Fruit fly (Drosophila melanogaster) whole organism, embryonic: ENCODE data around the gene CG10333.
A peak's percentile ranks its signal among the peaks of the same experiment; 100 is the strongest.

Source experiments
- Ada2b ChIP-seq: fragments of 200-800 bp; sonication (Bioruptor generic); IDR thresholded peaks from 2 replicates; pipeline ENCODE4 v1.3.6; 2022; ENCODE audit warnings: missing biosample characterization, missing genetic modification characterization
- CG11093 ChIP-seq: fragments of 200-800 bp; sonication (Bioruptor generic); IDR thresholded peaks from 3 replicates; pipeline ENCODE4 v1.3.6; 2022; ENCODE audit warnings: missing biosample characterization, missing genetic modification characterization
- CG12104 ChIP-seq: fragments of 200-800 bp; sonication (Bioruptor generic); optimal IDR thresholded peaks from 3 replicates; lab custom pipeline; 2016; ENCODE audit warnings: missing biosample characterization, missing genetic modification characterization
- CG12391 ChIP-seq: fragments of 200-800 bp; sonication (Bioruptor generic); optimal IDR thresholded peaks from 3 replicates; lab custom pipeline; 2018; ENCODE audit warnings: missing biosample characterization, mild to moderate bottlenecking, missing genetic modification characterization, moderate library complexity
- CG12659 ChIP-seq: fragments of 200-800 bp; sonication (Bioruptor generic); optimal IDR thresholded peaks from 3 replicates; lab custom pipeline; 2017; ENCODE audit warnings: mild to moderate bottlenecking, missing biosample characterization, missing genetic modification reagents, missing genetic modification characterization
- CG12744 ChIP-seq: fragments of 200-800 bp; sonication (Bioruptor generic); optimal IDR thresholded peaks from 2 replicates; lab custom pipeline; 2016; ENCODE audit warnings: missing biosample characterization, missing genetic modification characterization
- CG18599 ChIP-seq: fragments of 200-800 bp; sonication (Bioruptor generic); optimal IDR thresholded peaks from 3 replicates; lab custom pipeline; 2017; ENCODE audit warnings: missing biosample characterization, missing genetic modification characterization, mild to moderate bottlenecking, moderate library complexity, missing genetic modification reagents
- CG3065 ChIP-seq: fragments of 200-800 bp; sonication (Bioruptor generic); optimal IDR thresholded peaks from 2 replicates; lab custom pipeline; 2016; ENCODE audit warnings: missing biosample characterization, missing genetic modification characterization
- CG31365 ChIP-seq: fragments of 200-800 bp; sonication (Bioruptor generic); optimal IDR thresholded peaks from 2 replicates; lab custom pipeline; 2018; ENCODE audit warnings: missing biosample characterization, mild to moderate bottlenecking, missing genetic modification characterization
- CG3281 ChIP-seq: fragments of 200-800 bp; sonication (Bioruptor generic); optimal IDR thresholded peaks from 3 replicates; lab custom pipeline; 2017; ENCODE audit warnings: missing biosample characterization, mild to moderate bottlenecking, missing genetic modification characterization
- CG3407 ChIP-seq: fragments of 200-800 bp; sonication (Bioruptor generic); optimal IDR thresholded peaks from 2 replicates; lab custom pipeline; 2018; ENCODE audit warnings: missing biosample characterization, mild to moderate bottlenecking, missing genetic modification characterization
- CG3726 ChIP-seq: fragments of 200-800 bp; sonication (Bioruptor generic); IDR thresholded peaks from 3 replicates; pipeline ENCODE4, ENCODE4 v1.3.6; 2022; ENCODE audit warnings: missing biosample characterization, missing genetic modification characterization
- CG43689 ChIP-seq: fragments of 200-800 bp; sonication (Bioruptor generic); IDR thresholded peaks from 2 replicates; pipeline ENCODE4 v1.3.6; 2022; ENCODE audit warnings: missing biosample characterization, missing genetic modification characterization
- CG7357 ChIP-seq: fragments of 200-800 bp; sonication (Bioruptor generic); IDR thresholded peaks from 3 replicates; pipeline ENCODE4 v1.3.6; 2022; ENCODE audit warnings: missing biosample characterization, missing genetic modification characterization
- CG7963 ChIP-seq: fragments of 200-800 bp; sonication (Bioruptor generic); IDR thresholded peaks from 3 replicates; pipeline ENCODE4 v1.3.6; 2022; ENCODE audit warnings: missing biosample characterization, missing genetic modification characterization; ENCODE audit not compliant: partially characterized antibody
- CG8290 ChIP-seq, 3 experiments: fragments of 200-800 bp; sonication (Bioruptor generic); optimal IDR thresholded peaks; 2 replicates each; lab custom pipeline; 2016 to 2019; ENCODE audit warnings: missing biosample characterization in 3 of 3, missing genetic modification characterization in 3 of 3, mild to moderate bottlenecking in 2 of 3, moderate library complexity in 1 of 3
- D ChIP-seq, 2 experiments: fragments of 200-800 bp in 1 of 2; fragments of >200 bp in 1 of 2; sonication (Bioruptor generic) in 1 of 2; optimal IDR thresholded peaks; 2 replicates in 1 of 2; 3 replicates in 1 of 2; lab custom pipeline; 2017; ENCODE audit warnings: mild to moderate bottlenecking in 1 of 2, missing biosample characterization in 1 of 2, missing genetic modification characterization in 1 of 2, missing genetic modification reagents in 1 of 2
- Drgx ChIP-seq: fragments of 200-800 bp; sonication (Bioruptor generic); IDR thresholded peaks from 2 replicates; pipeline ENCODE4 v1.3.6; 2022; ENCODE audit warnings: missing biosample characterization, missing genetic modification characterization
- HLH4C ChIP-seq: fragments of 200-800 bp; sonication (Bioruptor generic); IDR thresholded peaks from 3 replicates; pipeline ENCODE4 v1.3.6; 2022; ENCODE audit warnings: missing biosample characterization, missing genetic modification characterization; ENCODE audit not compliant: partially characterized antibody
- Hr3 ChIP-seq: fragments of 200-800 bp; sonication (Bioruptor generic); optimal IDR thresholded peaks from 3 replicates; lab custom pipeline; 2016; ENCODE audit warnings: missing biosample characterization, missing genetic modification characterization
- MTF-1 ChIP-seq: fragments of 200-800 bp; sonication (Bioruptor generic); optimal IDR thresholded peaks from 2 replicates; lab custom pipeline; 2018; ENCODE audit warnings: missing biosample characterization, mild to moderate bottlenecking, missing genetic modification characterization, borderline replicate concordance
- Mes4 ChIP-seq: fragments of 200-800 bp; sonication (Bioruptor generic); optimal IDR thresholded peaks from 2 replicates; lab custom pipeline; 2016; ENCODE audit warnings: missing biosample characterization, missing genetic modification characterization
- Nf-YA ChIP-seq: fragments of 200-800 bp; sonication (Bioruptor generic); IDR thresholded peaks from 2 replicates; pipeline ENCODE4 v1.3.6; 2022; ENCODE audit warnings: missing biosample characterization, missing genetic modification characterization
- Oaz ChIP-seq: fragments of 200-800 bp; sonication (Bioruptor generic); IDR thresholded peaks from 2 replicates; pipeline ENCODE4 v1.3.6; 2022; ENCODE audit warnings: missing biosample characterization, missing genetic modification characterization
- Opbp ChIP-seq: fragments of 200-800 bp; sonication (Bioruptor generic); IDR thresholded peaks from 3 replicates; pipeline ENCODE4 v1.3.6; 2022; ENCODE audit warnings: missing biosample characterization, missing genetic modification characterization; ENCODE audit not compliant: partially characterized antibody
- Rfx ChIP-seq: fragments of 200-800 bp; sonication (Bioruptor generic); IDR thresholded peaks from 2 replicates; pipeline ENCODE4 v1.3.6; 2022; ENCODE audit warnings: missing biosample characterization, missing genetic modification characterization
- Scr ChIP-seq: fragments of 200-800 bp; sonication (Bioruptor generic); IDR thresholded peaks from 2 replicates; pipeline ENCODE4 v1.3.6; 2022; ENCODE audit warnings: missing biosample characterization, missing genetic modification characterization; ENCODE audit not compliant: partially characterized antibody
- Xrp1 ChIP-seq: fragments of 200-800 bp; sonication (Bioruptor generic); IDR thresholded peaks from 2 replicates; pipeline ENCODE4 v1.3.6; 2022; ENCODE audit warnings: missing biosample characterization, missing genetic modification characterization
- YL-1 ChIP-seq: fragments of 200-800 bp; sonication (Bioruptor generic); optimal IDR thresholded peaks from 3 replicates; lab custom pipeline; 2017; ENCODE audit warnings: missing biosample characterization, mild to moderate bottlenecking, missing genetic modification characterization
- bigmax ChIP-seq: fragments of 200-800 bp; sonication (Bioruptor generic); optimal IDR thresholded peaks from 2 replicates; lab custom pipeline; 2018; ENCODE audit warnings: missing biosample characterization, mild to moderate bottlenecking, missing genetic modification characterization
- br ChIP-seq: fragments of >200 bp; optimal IDR thresholded peaks from 2 replicates; lab custom pipeline; 2017
- cas ChIP-seq: fragments of 200-800 bp; sonication (Bioruptor generic); IDR thresholded peaks from 2 replicates; pipeline ENCODE4 v1.3.6; 2022; ENCODE audit warnings: missing biosample characterization, missing genetic modification characterization
- chinmo ChIP-seq: fragments of 200-800 bp; sonication (Bioruptor generic); IDR thresholded peaks from 4 replicates; pipeline ENCODE4 v1.3.6; 2022; ENCODE audit warnings: missing biosample characterization, missing genetic modification characterization; ENCODE audit not compliant: partially characterized antibody
- croc ChIP-seq: fragments of 200-800 bp; sonication (Bioruptor generic); conservative IDR thresholded peaks from 3 replicates; pipeline ENCODE4 v1.3.6; 2022; ENCODE audit warnings: missing biosample characterization, missing genetic modification characterization
- crol ChIP-seq: fragments of 200-800 bp; sonication (Bioruptor generic); IDR thresholded peaks from 2 replicates; pipeline ENCODE4 v1.3.6; 2022; ENCODE audit warnings: missing biosample characterization, missing genetic modification characterization
- en ChIP-seq: fragments of 200-800 bp; sonication (Bioruptor generic); optimal IDR thresholded peaks from 2 replicates; lab custom pipeline; 2016; ENCODE audit warnings: missing biosample characterization, missing genetic modification characterization
- gsb-n ChIP-seq: fragments of 200-800 bp; sonication (Bioruptor generic); optimal IDR thresholded peaks from 3 replicates; lab custom pipeline; 2018; ENCODE audit warnings: missing biosample characterization, mild to moderate bottlenecking, missing genetic modification characterization
- hth ChIP-seq: fragments of >200 bp; optimal IDR thresholded peaks from 2 replicates; lab custom pipeline; 2017; ENCODE audit warnings: inconsistent platforms
- insv ChIP-seq, 2 experiments: fragments of 200-800 bp; sonication (Bioruptor generic); optimal IDR thresholded peaks; 3 replicates each; lab custom pipeline; 2016 to 2018; ENCODE audit warnings: missing biosample characterization in 2 of 2, missing genetic modification characterization in 2 of 2
- kay ChIP-seq: fragments of 200-800 bp; sonication (Bioruptor generic); optimal IDR thresholded peaks from 2 replicates; lab custom pipeline; 2016; ENCODE audit warnings: missing biosample characterization, missing genetic modification characterization
- nom ChIP-seq: fragments of 200-800 bp; sonication (Bioruptor generic); optimal IDR thresholded peaks from 2 replicates; lab custom pipeline; 2017; ENCODE audit warnings: missing biosample characterization, missing genetic modification characterization, mild to moderate bottlenecking, moderate library complexity, missing genetic modification reagents
- pfk ChIP-seq: fragments of 200-800 bp; sonication (Bioruptor generic); optimal IDR thresholded peaks from 2 replicates; lab custom pipeline; 2018; ENCODE audit warnings: missing biosample characterization, mild to moderate bottlenecking, missing genetic modification characterization, moderate library complexity
- pum ChIP-seq: fragments of 200-800 bp; sonication (Bioruptor generic); optimal IDR thresholded peaks from 2 replicates; lab custom pipeline; 2016; ENCODE audit warnings: missing biosample characterization, missing genetic modification characterization
- run ChIP-seq: fragments of 200-800 bp; sonication (Bioruptor generic); optimal IDR thresholded peaks from 3 replicates; lab custom pipeline; 2018; ENCODE audit warnings: missing biosample characterization, mild to moderate bottlenecking, missing genetic modification characterization
- seq ChIP-seq: fragments of 200-800 bp; sonication (Bioruptor generic); IDR thresholded peaks from 2 replicates; pipeline ENCODE4 v1.3.6; 2022; ENCODE audit warnings: missing biosample characterization, missing genetic modification characterization
- sisA ChIP-seq: fragments of 200-800 bp; sonication (Bioruptor generic); IDR thresholded peaks from 2 replicates; pipeline ENCODE4 v1.3.6; 2022; ENCODE audit warnings: missing biosample characterization, missing genetic modification characterization
- slbo ChIP-seq: fragments of 200-800 bp; sonication (Bioruptor generic); IDR thresholded peaks from 2 replicates; pipeline ENCODE4 v1.3.6; 2022; ENCODE audit warnings: missing biosample characterization, missing genetic modification characterization
- sna ChIP-seq: fragments of 200-800 bp; sonication (Bioruptor generic); IDR thresholded peaks from 2 replicates; pipeline ENCODE4 v1.3.6; 2022; ENCODE audit warnings: missing biosample characterization, missing genetic modification characterization; ENCODE audit not compliant: partially characterized antibody
- tin ChIP-seq: fragments of 200-800 bp; sonication (Bioruptor generic); optimal IDR thresholded peaks from 3 replicates; lab custom pipeline; 2016; ENCODE audit warnings: missing biosample characterization, missing genetic modification characterization
- vvl ChIP-seq: fragments of 200-800 bp; sonication (Bioruptor generic); IDR thresholded peaks from 2 replicates; pipeline ENCODE4 v1.3.6; 2022; ENCODE audit warnings: missing biosample characterization, missing genetic modification characterization
- wek ChIP-seq: fragments of 200-800 bp; sonication (Bioruptor generic); optimal IDR thresholded peaks from 3 replicates; lab custom pipeline; 2018; ENCODE audit warnings: missing biosample characterization, mild to moderate bottlenecking, missing genetic modification characterization, moderate library complexity

Gene CG10333

DNA sequence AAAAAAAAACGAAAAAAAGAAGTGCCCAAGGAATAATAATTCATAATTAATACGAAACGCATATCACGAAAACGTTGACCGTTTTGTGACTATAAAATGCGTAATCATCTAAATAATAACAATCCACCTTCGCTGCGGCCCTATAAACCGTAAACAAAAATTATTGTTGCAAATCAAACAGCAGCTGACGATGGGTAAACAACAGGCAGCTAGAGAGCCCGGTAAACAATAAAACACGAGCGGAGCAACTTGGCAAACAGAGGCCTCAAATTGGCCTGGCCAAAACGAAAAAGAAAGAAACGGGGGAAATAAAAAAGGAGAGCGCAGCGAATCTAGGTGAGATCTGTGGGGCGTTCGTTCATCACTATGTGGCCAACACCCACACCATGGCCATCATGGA is 39.1 kb upstream of the CG10333 start (continued):
- no peak for TF ChIP-seq Ada2b (GFP tag; lab: Robert Waterston, UW)
- TF ChIP-seq HLH4C (GFP tag; lab: Robert Waterston, UW), result no peak
- TF ChIP-seq br (lab: Kevin White, UChicago), result no peak
- 0 out of 2 replicates have a peak, but pooled peaks have one; percentile 45 for TF ChIP-seq Xrp1
- TF ChIP-seq Scr (GFP tag; lab: Robert Waterston, UW), result no peak
- TF ChIP-seq CG12104, result no peak
- TF ChIP-seq slbo (GFP tag; lab: Robert Waterston, UW), result peak; percentile 49; the same call in 1 of the 2 replicates
- TF ChIP-seq CG12744 (GFP tag; lab: Kevin White, UChicago), result peak; percentile 39
- no peak for TF ChIP-seq sna (GFP tag; lab: Robert Waterston, UW)
- no peak for TF ChIP-seq Oaz
- TF ChIP-seq CG43689, result no peak
- TF ChIP-seq CG3407 (GFP tag; lab: Kevin White, UChicago), result no peak
- TF ChIP-seq YL-1 (GFP tag; lab: Kevin White, UChicago), result no peak
- TF ChIP-seq Hr3 (GFP tag; lab: Kevin White, UChicago), result no peak
- TF ChIP-seq CG12391 (tag; lab: Kevin White, UChicago), result no peak
- peak; percentile 79 for TF ChIP-seq CG18599 (GFP tag; lab: Kevin White, UChicago)
- peak; percentile 48; the same call in 1 of the 2 replicates for TF ChIP-seq seq (GFP tag; lab: Robert Waterston, UW)
- no peak for TF ChIP-seq gsb-n (tag; lab: Kevin White, UChicago)
- TF ChIP-seq D (optimal IDR thresholded peaks at IDR 0.05; lab: Kevin White, UChicago), result no peak
- TF ChIP-seq D (GFP tag; optimal IDR thresholded peaks at IDR 0.05; lab: Kevin White, UChicago), result no peak
- no peak for TF ChIP-seq Nf-YA
- no peak for TF ChIP-seq tin (GFP tag; lab: Kevin White, UChicago)
- TF ChIP-seq Rfx, result peak; percentile 53; the same call in 1 of the 2 replicates
- TF ChIP-seq hth (lab: Kevin White, UChicago), result no peak
- no peak for TF ChIP-seq sisA (GFP tag; lab: Robert Waterston, UW)
- no peak for TF ChIP-seq bigmax
- no peak for TF ChIP-seq crol (GFP tag; lab: Robert Waterston, UW)
- TF ChIP-seq pum (GFP tag; lab: Kevin White, UChicago), result no peak
- no peak for TF ChIP-seq CG11093 (GFP tag; lab: Robert Waterston, UW)
- no peak for TF ChIP-seq Opbp (GFP tag; lab: Robert Waterston, UW)
- TF ChIP-seq cas (GFP tag; lab: Robert Waterston, UW), result no peak
- TF ChIP-seq Drgx, result no peak
- no peak for TF ChIP-seq croc (GFP tag; lab: Robert Waterston, UW)
- no peak for TF ChIP-seq CG3065 (GFP tag; lab: Kevin White, UChicago)
- TF ChIP-seq vvl, result no peak
- no peak for TF ChIP-seq CG7357 (GFP tag; lab: Robert Waterston, UW)
- TF ChIP-seq CG3281 (GFP tag; lab: Kevin White, UChicago), result peak; percentile 62
- TF ChIP-seq chinmo (GFP tag; lab: Robert Waterston, UW), result no peak
- no peak for TF ChIP-seq pfk (GFP tag; lab: Kevin White, UChicago)
- peak; percentile 16 for TF ChIP-seq CG12659
- no peak for TF ChIP-seq kay (GFP tag; lab: Kevin White, UChicago)
- TF ChIP-seq CG31365 (tag; lab: Kevin White, UChicago), result no peak
- no peak for TF ChIP-seq run (tag; lab: Kevin White, UChicago)
- no peak for TF ChIP-seq CG7963
- no peak for TF ChIP-seq Mes4
- no peak for TF ChIP-seq CG3726
- no peak for TF ChIP-seq en (GFP tag; lab: Kevin White, UChicago)
- TF ChIP-seq insv (GFP tag; optimal IDR thresholded peaks at IDR 0.05; lab: Kevin White, UChicago), result no peak
- peak; percentile 54 for TF ChIP-seq nom (GFP tag; lab: Kevin White, UChicago)
- no peak for TF ChIP-seq CG8290 (GFP tag; optimal IDR thresholded peaks at IDR 0.05; lab: Kevin White, UChicago)
- peak in 1 of 2 experiments; percentile 71 for TF ChIP-seq CG8290 (tag; optimal IDR thresholded peaks at IDR 0.05; lab: Kevin White, UChicago)
- peak; percentile 35 for TF ChIP-seq MTF-1
- TF ChIP-seq wek, result peak; percentile 51
